Worm (Caenorhabditis elegans) whole organism, L4/young adult: ENCODE measurements around the gene Y72A10A.1.

Experiments used
- dao-5 ChIP-seq: sonication (generic microtip); optimal IDR thresholded peaks from 2 replicates; lab custom pipeline; 2016; ENCODE audit warnings: missing genotype, missing genetic modification characterization, moderate library complexity, missing compliant biosample characterization
- him-1 ChIP-seq: sonication (generic microtip); optimal IDR thresholded peaks from 2 replicates; lab custom pipeline; 2016; ENCODE audit warnings: missing genotype, missing genetic modification reagents, missing genetic modification characterization, missing compliant biosample characterization

DNA sequence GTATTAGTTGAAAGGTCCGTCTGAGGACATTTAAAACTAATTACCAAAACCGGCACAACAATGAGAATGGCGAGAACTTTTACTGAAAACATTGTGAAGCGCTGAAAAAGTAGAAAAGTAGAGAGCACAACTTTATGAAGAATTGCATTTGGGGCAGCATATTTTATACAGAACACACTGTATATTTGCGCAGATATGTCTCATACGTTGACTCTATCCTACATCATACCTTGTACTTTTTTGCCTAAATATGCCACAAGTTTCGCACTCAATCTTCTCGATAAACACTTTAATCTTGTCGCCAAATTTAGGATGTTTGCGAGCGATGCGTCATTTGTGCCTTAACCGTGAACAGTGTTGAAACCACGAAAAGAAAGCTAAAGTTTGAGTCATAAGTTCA is 34.8 kb downstream of the Y72A10A.1 start, which contains the start of gene C15H9.11:
- TF ChIP-seq dao-5 (no peak), him-1 (tag; lab: Kevin White, UChicago) (no peak)
